2 worm cellular contexts compared by ENCODE assay signal in genomic region chrX:3159542-3159941, ce11.
TF ChIP-seq lines count a peak whose summit lies in the region.

Gene gcc-1 (plus strand): TSS chrX:3159940.

TF ChIP-seq in whole organism, L1 larva, 84 proteins besides CTCF, POLR2A, EP300 and RAD21 (continued from another document):
- TF ChIP-seq efl-1 (optimal IDR thresholded peaks at IDR 0.05; lab: Kevin White, UChicago) = peak; percentile 20 to 31
- TF ChIP-seq efl-1 (GFP tag; optimal IDR thresholded peaks at IDR 0.05 in 1 of 2; lab: Kevin White, UChicago) = peak; percentile 16 to 34
- no peak for TF ChIP-seq aha-1 (tag; optimal IDR thresholded peaks at IDR 0.05; lab: Kevin White, UChicago)
- no peak for TF ChIP-seq tlp-1 (tag; optimal IDR thresholded peaks at IDR 0.05; lab: Kevin White, UChicago)
- TF ChIP-seq fkh-8 (tag; optimal IDR thresholded peaks at IDR 0.05; lab: Kevin White, UChicago) = peak; percentile 19
- TF ChIP-seq hlh-17 (GFP tag; optimal IDR thresholded peaks at IDR 0.05; lab: Kevin White, UChicago; ENCODE audit: borderline replicate concordance) = no peak
- no peak for TF ChIP-seq nhr-84 (tag; optimal IDR thresholded peaks at IDR 0.05; lab: Kevin White, UChicago)
- TF ChIP-seq unc-62 (GFP tag; optimal IDR thresholded peaks at IDR 0.05; lab: Kevin White, UChicago) = no peak
- TF ChIP-seq lin-15B (tag; optimal IDR thresholded peaks at IDR 0.05; lab: Kevin White, UChicago) = no peak
- TF ChIP-seq aly-2 (tag; optimal IDR thresholded peaks at IDR 0.05; lab: Kevin White, UChicago) = no peak
- no peak for TF ChIP-seq egl-13 (tag; optimal IDR thresholded peaks at IDR 0.05; lab: Kevin White, UChicago)
- TF ChIP-seq grh-1 (GFP tag; IDR thresholded peaks at IDR 0.05; lab: Robert Waterston, UW) = peak; percentile 90
- no peak for TF ChIP-seq elt-2 (tag; optimal IDR thresholded peaks at IDR 0.05; lab: Kevin White, UChicago)
- no peak for TF ChIP-seq ztf-4 (tag; optimal IDR thresholded peaks at IDR 0.05; lab: Kevin White, UChicago)
- no peak for TF ChIP-seq isw-1 (GFP tag; IDR thresholded peaks at IDR 0.05; lab: Robert Waterston, UW)
- TF ChIP-seq nhr-20 (tag; optimal IDR thresholded peaks at IDR 0.05; lab: Kevin White, UChicago) = peak; percentile 59
- TF ChIP-seq fkh-10 (GFP tag; optimal IDR thresholded peaks at IDR 0.05; lab: Kevin White, UChicago) = no peak
- TF ChIP-seq hlh-4 (tag; optimal IDR thresholded peaks at IDR 0.05; lab: Kevin White, UChicago) = no peak
- TF ChIP-seq ces-1 (GFP tag; optimal IDR thresholded peaks at IDR 0.05; lab: Kevin White, UChicago) = no peak
- peak in 1 of 2 experiments; percentile 38 for TF ChIP-seq mdl-1 (tag; optimal IDR thresholded peaks at IDR 0.05; lab: Kevin White, UChicago)
- TF ChIP-seq ceh-82 (tag; optimal IDR thresholded peaks at IDR 0.05; lab: Kevin White, UChicago) = peak in 2 of 3 experiments; percentile 16 to 31
- peak; percentile 55 for TF ChIP-seq snu-23 (GFP tag; optimal IDR thresholded peaks at IDR 0.05; lab: Kevin White, UChicago)
- no peak for TF ChIP-seq zag-1 (tag; optimal IDR thresholded peaks at IDR 0.05; lab: Kevin White, UChicago)
- peak; percentile 16 for TF ChIP-seq unc-86 (tag; optimal IDR thresholded peaks at IDR 0.05; lab: Kevin White, UChicago)
- TF ChIP-seq tbx-2 (tag; optimal IDR thresholded peaks at IDR 0.05; lab: Kevin White, UChicago) = peak; percentile 51
- TF ChIP-seq nhr-90 (tag; optimal IDR thresholded peaks at IDR 0.05; lab: Kevin White, UChicago; ENCODE audit: poor library complexity) = peak; percentile 55
- no peak for TF ChIP-seq alr-1 (tag; optimal IDR thresholded peaks at IDR 0.05; lab: Kevin White, UChicago; ENCODE audit: borderline replicate concordance)
- TF ChIP-seq nhr-76 (tag; optimal IDR thresholded peaks at IDR 0.05; lab: Kevin White, UChicago) = no peak
- peak; percentile 10 for TF ChIP-seq mep-1 (tag; optimal IDR thresholded peaks at IDR 0.05; lab: Kevin White, UChicago)
- peak; percentile 42; the same call in 1 of the 2 replicates for TF ChIP-seq nhr-19 (GFP tag; conservative IDR thresholded peaks at IDR 0.05; lab: Robert Waterston, UW)
- TF ChIP-seq elt-3 (tag; optimal IDR thresholded peaks at IDR 0.05; lab: Kevin White, UChicago) = peak in 1 of 6 experiments; percentile 56
- TF ChIP-seq nhr-85 (tag; lab: Kevin White, UChicago) = peak; percentile 84
- peak; percentile 62 for TF ChIP-seq nhr-47 (tag; optimal IDR thresholded peaks at IDR 0.05; lab: Kevin White, UChicago)
- no peak for TF ChIP-seq ama-1 (optimal IDR thresholded peaks at IDR 0.05; lab: Kevin White, UChicago)
- TF ChIP-seq C16A3.4 (tag; optimal IDR thresholded peaks at IDR 0.05; lab: Kevin White, UChicago) = peak; percentile 49
- peak; percentile 78 for TF ChIP-seq lin-14 (GFP tag; optimal IDR thresholded peaks at IDR 0.05; lab: Kevin White, UChicago)
- no peak for TF ChIP-seq nhr-11 (tag; optimal IDR thresholded peaks at IDR 0.05; lab: Kevin White, UChicago)
- no peak for TF ChIP-seq fos-1 (tag; optimal IDR thresholded peaks at IDR 0.05; lab: Kevin White, UChicago)
- peak; percentile 3 for TF ChIP-seq irx-1 (tag; optimal IDR thresholded peaks at IDR 0.05; lab: Kevin White, UChicago)

TF ChIP-seq in whole organism, L3 larva, 47 proteins besides CTCF, POLR2A, EP300 and RAD21 (continued from another document):
- TF ChIP-seq egl-27 (tag; optimal IDR thresholded peaks at IDR 0.05; lab: Kevin White, UChicago) = no peak
- TF ChIP-seq nhr-11 (tag; optimal IDR thresholded peaks at IDR 0.05; lab: Kevin White, UChicago) = no peak
- TF ChIP-seq elt-3 (tag; optimal IDR thresholded peaks at IDR 0.05; lab: Kevin White, UChicago) = no peak
- TF ChIP-seq nhr-25 (tag; optimal IDR thresholded peaks at IDR 0.05; lab: Kevin White, UChicago) = peak; percentile 69
- peak; percentile 58 for TF ChIP-seq nhr-23 (tag; optimal IDR thresholded peaks at IDR 0.05; lab: Kevin White, UChicago)
- TF ChIP-seq lsy-12 (tag; optimal IDR thresholded peaks at IDR 0.05; lab: Kevin White, UChicago) = no peak
- no peak for TF ChIP-seq aly-2 (tag; optimal IDR thresholded peaks at IDR 0.05; lab: Kevin White, UChicago)
- TF ChIP-seq fkh-2 (tag; optimal IDR thresholded peaks at IDR 0.05; lab: Kevin White, UChicago) = no peak
- TF ChIP-seq pha-4 (tag; optimal IDR thresholded peaks at IDR 0.05; lab: Kevin White, UChicago) = peak; percentile 58
- no peak for TF ChIP-seq ZK546.5 (tag; optimal IDR thresholded peaks at IDR 0.05; lab: Kevin White, UChicago)
- no peak for TF ChIP-seq jun-1 (tag; optimal IDR thresholded peaks at IDR 0.05; lab: Kevin White, UChicago)
- no peak for TF ChIP-seq sea-2 (GFP tag; optimal IDR thresholded peaks at IDR 0.05; lab: Kevin White, UChicago)
- no peak for TF ChIP-seq nhr-28 (tag; optimal IDR thresholded peaks at IDR 0.05; lab: Kevin White, UChicago)
- TF ChIP-seq unc-39 (tag; optimal IDR thresholded peaks at IDR 0.05; lab: Kevin White, UChicago) = no peak
- TF ChIP-seq lin-15B (tag; optimal IDR thresholded peaks at IDR 0.05; lab: Kevin White, UChicago) = peak; percentile 15
- no peak for TF ChIP-seq ama-1 (optimal IDR thresholded peaks at IDR 0.05; lab: Kevin White, UChicago)
- TF ChIP-seq nhr-77 (tag; optimal IDR thresholded peaks at IDR 0.05; lab: Kevin White, UChicago) = no peak
- TF ChIP-seq nhr-12 (tag; optimal IDR thresholded peaks at IDR 0.05; lab: Kevin White, UChicago) = no peak
- no peak for TF ChIP-seq mml-1 (tag; optimal IDR thresholded peaks at IDR 0.05; lab: Kevin White, UChicago)
- peak; percentile 58 for TF ChIP-seq lin-39 (tag; optimal IDR thresholded peaks at IDR 0.05; lab: Kevin White, UChicago)
- TF ChIP-seq ceh-16 (tag; optimal IDR thresholded peaks at IDR 0.05; lab: Kevin White, UChicago) = no peak
- no peak for TF ChIP-seq ztf-4 (tag; optimal IDR thresholded peaks at IDR 0.05; lab: Kevin White, UChicago)
- TF ChIP-seq hmg-11 (tag; optimal IDR thresholded peaks at IDR 0.05; lab: Kevin White, UChicago) = peak; percentile 19
TF ChIP-seq in whole organism, L3 larva: peak in this region for 10.
